Worm (Caenorhabditis elegans): ENCODE data around the gene srj-45.

- TF ChIP-seq nhr-237 (tag; optimal IDR thresholded peaks at IDR 0.05) (no peak), mep-1 (tag; optimal IDR thresholded peaks at IDR 0.05) (no peak), elt-1 (tag; optimal IDR thresholded peaks at IDR 0.05; ENCODE audit: borderline replicate concordance, insufficient read depth) (no peak), lin-13 (tag; optimal IDR thresholded peaks at IDR 0.05) (no peak), mls-2 (tag; optimal IDR thresholded peaks at IDR 0.05) (no peak)
These were observed 43.4 kb upstream of the srj-45 start, which contains the start of gene str-39 for ce11 chrV:2879801-2880200.
